Worm (Caenorhabditis elegans) whole organism, L3 larva: ENCODE measurements around the gene nhr-222.

Experiments
- ama-1 ChIP-seq: fragments of 150-350 bp; optimal IDR thresholded peaks from 2 replicates; lab custom pipeline; 2018
- elt-2 ChIP-seq: sonication (generic microtip); optimal IDR thresholded peaks from 2 replicates; lab custom pipeline; 2016; ENCODE audit warnings: missing genetic modification reagents, mild to moderate bottlenecking, missing genetic modification characterization, missing compliant biosample characterization
- fos-1 ChIP-seq: fragments of 150-350 bp; optimal IDR thresholded peaks from 2 replicates; lab custom pipeline; 2014; ENCODE audit warnings: missing biosample characterization, missing genetic modification characterization
- mdl-1 ChIP-seq: fragments of 150-350 bp; optimal IDR thresholded peaks from 2 replicates; lab custom pipeline; 2014; ENCODE audit warnings: missing biosample characterization, missing genetic modification characterization
- nhr-12 ChIP-seq: fragments of 150-350 bp; optimal IDR thresholded peaks from 2 replicates; lab custom pipeline; 2014; ENCODE audit warnings: missing biosample characterization, missing genetic modification characterization
- nhr-76 ChIP-seq: fragments of 150-350 bp; sonication (generic microtip); optimal IDR thresholded peaks from 5 replicates; lab custom pipeline; 2014; ENCODE audit warnings: missing biosample characterization, missing genetic modification characterization
- nhr-77 ChIP-seq: fragments of 150-350 bp; optimal IDR thresholded peaks from 2 replicates; lab custom pipeline; 2014; ENCODE audit warnings: missing biosample characterization, missing genetic modification characterization
- pha-4 ChIP-seq: fragments of 150-350 bp; optimal IDR thresholded peaks from 2 replicates; lab custom pipeline; 2014; ENCODE audit warnings: missing biosample characterization, missing genetic modification reagents, missing genetic modification characterization
- tbx-2 ChIP-seq: sonication (generic microtip); optimal IDR thresholded peaks from 2 replicates; lab custom pipeline; 2016; ENCODE audit warnings: mild to moderate bottlenecking, missing genetic modification characterization, missing compliant biosample characterization
- ztf-4 ChIP-seq: fragments of 150-350 bp; optimal IDR thresholded peaks from 2 replicates; lab custom pipeline; 2014; ENCODE audit warnings: missing biosample characterization, missing genetic modification characterization

ce11 chrV:3551765-3552164 is 8.5 kb upstream of the nhr-222 start, which contains the start of gene grl-28:
- TF ChIP-seq fos-1 (tag; lab: Kevin White, UChicago) (no peak), ztf-4 (no peak), pha-4 (tag; lab: Kevin White, UChicago) (no peak), nhr-12 (tag; lab: Kevin White, UChicago) (no peak), elt-2 (tag; lab: Kevin White, UChicago) (no peak), tbx-2 (no peak), nhr-76 (tag; lab: Kevin White, UChicago) (no peak), ama-1 (lab: Kevin White, UChicago) (no peak), mdl-1 (tag; lab: Kevin White, UChicago) (no peak), nhr-77 (tag; lab: Kevin White, UChicago) (no peak)
